Worm (Caenorhabditis elegans) whole organism, L1 larva: ENCODE results near the gene mgl-1.

Experiments
- lin-15B ChIP-seq: fragments of 150-350 bp; sonication (generic microtip); optimal IDR thresholded peaks from 3 replicates; lab custom pipeline; 2014; ENCODE audit warnings: missing biosample characterization, missing genetic modification characterization
- mep-1 ChIP-seq: fragments of 150-350 bp; optimal IDR thresholded peaks from 2 replicates; lab custom pipeline; 2014; ENCODE audit warnings: missing biosample characterization, missing genetic modification characterization
- nhr-237 ChIP-seq: fragments of 150-350 bp; optimal IDR thresholded peaks from 2 replicates; lab custom pipeline; 2014; ENCODE audit warnings: missing biosample characterization, missing genetic modification characterization

- no peak for TF ChIP-seq lin-15B (tag; lab: Kevin White, UChicago)
- no peak for TF ChIP-seq nhr-237 (tag; lab: Kevin White, UChicago)
- no peak for TF ChIP-seq mep-1 (tag; lab: Kevin White, UChicago)
These were observed 35.6 kb downstream of the mgl-1 start for ce11 chrX:9940524-9940923.
